Worm (Caenorhabditis elegans): ENCODE results near the gene H03A11.2.

DNA sequence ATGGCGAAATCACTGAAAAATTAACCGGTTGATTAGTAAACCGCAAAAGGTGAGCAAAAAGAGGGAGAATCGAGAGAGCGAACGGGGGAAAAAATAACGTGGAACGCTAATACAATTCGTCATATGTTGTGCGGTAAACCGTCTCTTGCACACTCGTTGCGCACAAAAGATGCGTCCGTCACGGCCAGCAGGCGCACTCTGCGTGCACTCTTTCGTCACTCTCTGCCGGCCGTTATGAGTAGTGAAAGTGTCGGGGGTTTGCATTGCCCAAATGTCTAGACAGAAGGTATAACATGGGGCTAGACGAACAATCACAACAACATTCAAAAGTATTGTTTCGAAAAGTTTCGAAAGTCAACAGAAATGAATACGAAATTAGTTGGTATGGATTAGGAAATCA is 49.0 kb downstream of the H03A11.2 start, which contains the start of gene pkhm-2:
- no peak for TF ChIP-seq nhr-28 (tag; optimal IDR thresholded peaks at IDR 0.05)
- TF ChIP-seq zag-1 (tag; optimal IDR thresholded peaks at IDR 0.05) = no peak
- peak; percentile 75 for TF ChIP-seq lin-39 (tag; optimal IDR thresholded peaks at IDR 0.05)
- peak; percentile 80 for TF ChIP-seq skn-1 (tag; optimal IDR thresholded peaks at IDR 0.05)
- TF ChIP-seq ceh-82 (tag; optimal IDR thresholded peaks at IDR 0.05) = peak; percentile 44
- TF ChIP-seq elt-2 (tag; optimal IDR thresholded peaks at IDR 0.05) = peak; percentile 76
- peak; percentile 97 for TF ChIP-seq nhr-25 (tag; optimal IDR thresholded peaks at IDR 0.05)
